Fruit fly (Drosophila melanogaster) whole organism, embryonic: ENCODE measurements around the gene CG11710.

Experiments
- Adf1 ChIP-seq: fragments of 200-800 bp; sonication (Bioruptor generic); IDR thresholded peaks from 2 replicates; pipeline ENCODE4 v1.3.6; 2022; ENCODE audit warnings: missing biosample characterization, missing genetic modification characterization
- Aef1 ChIP-seq: fragments of 200-800 bp; sonication (Bioruptor generic); IDR thresholded peaks from 3 replicates; pipeline ENCODE4 v1.3.6; 2022; ENCODE audit warnings: missing biosample characterization, missing genetic modification characterization
- B-H2 ChIP-seq: fragments of 200-800 bp; sonication (Bioruptor generic); optimal IDR thresholded peaks from 2 replicates; lab custom pipeline; 2018; ENCODE audit warnings: missing biosample characterization, mild to moderate bottlenecking, missing genetic modification characterization
- CG10431 ChIP-seq: fragments of 200-800 bp; sonication (Bioruptor generic); optimal IDR thresholded peaks from 3 replicates; lab custom pipeline; 2018; ENCODE audit warnings: missing biosample characterization, mild to moderate bottlenecking, missing genetic modification characterization
- CG10565 ChIP-seq: fragments of 200-800 bp; sonication (Bioruptor generic); optimal IDR thresholded peaks from 3 replicates; lab custom pipeline; 2016; ENCODE audit warnings: missing biosample characterization, mild to moderate bottlenecking, missing genetic modification characterization
- CG13287 ChIP-seq: fragments of 200-800 bp; sonication (Bioruptor generic); IDR thresholded peaks from 2 replicates; pipeline ENCODE4 v1.3.6; 2022; ENCODE audit warnings: missing biosample characterization, missing genetic modification characterization; ENCODE audit not compliant: partially characterized antibody
- CG13424 ChIP-seq: fragments of 200-800 bp; sonication (Bioruptor generic); optimal IDR thresholded peaks from 2 replicates; lab custom pipeline; 2019; ENCODE audit warnings: missing biosample characterization, mild to moderate bottlenecking, missing genetic modification characterization, moderate library complexity
- CG1529 ChIP-seq: fragments of 200-800 bp; sonication (Bioruptor generic); optimal IDR thresholded peaks from 3 replicates; lab custom pipeline; 2018; ENCODE audit warnings: missing biosample characterization, missing genetic modification characterization
- CG1647 ChIP-seq: fragments of 200-800 bp; sonication (Bioruptor generic); optimal IDR thresholded peaks from 3 replicates; lab custom pipeline; 2016; ENCODE audit warnings: missing biosample characterization, missing genetic modification characterization
- CG2199 ChIP-seq: fragments of 200-800 bp; sonication (Bioruptor generic); IDR thresholded peaks from 3 replicates; pipeline ENCODE4 v1.3.6; 2022; ENCODE audit warnings: missing biosample characterization, missing genetic modification characterization
- CG2712 ChIP-seq: fragments of 200-800 bp; optimal IDR thresholded peaks from 3 replicates; lab custom pipeline; 2019; ENCODE audit warnings: missing biosample characterization, mild to moderate bottlenecking, missing genetic modification characterization, moderate library complexity
- CG30020 ChIP-seq: fragments of 200-800 bp; optimal IDR thresholded peaks from 2 replicates; lab custom pipeline; 2019; ENCODE audit warnings: missing biosample characterization, mild to moderate bottlenecking, missing genetic modification characterization, moderate library complexity
- CG31388 ChIP-seq: fragments of 200-800 bp; sonication (Bioruptor generic); optimal IDR thresholded peaks from 2 replicates; lab custom pipeline; 2016; ENCODE audit warnings: missing biosample characterization, missing genetic modification characterization
- CG31441 ChIP-seq: fragments of 200-800 bp; sonication (Bioruptor generic); IDR thresholded peaks from 2 replicates; pipeline ENCODE4 v1.3.6; 2022; ENCODE audit warnings: missing biosample characterization, missing genetic modification characterization
- CG32532 ChIP-seq: fragments of 200-800 bp; sonication (Bioruptor generic); IDR thresholded peaks from 2 replicates; pipeline ENCODE4 v1.3.6; 2022; ENCODE audit warnings: missing biosample characterization, missing genetic modification characterization
- CG3726 ChIP-seq: fragments of 200-800 bp; sonication (Bioruptor generic); IDR thresholded peaks from 3 replicates; pipeline ENCODE4, ENCODE4 v1.3.6; 2022; ENCODE audit warnings: missing biosample characterization, missing genetic modification characterization
- CG43689 ChIP-seq: fragments of 200-800 bp; sonication (Bioruptor generic); IDR thresholded peaks from 2 replicates; pipeline ENCODE4 v1.3.6; 2022; ENCODE audit warnings: missing biosample characterization, missing genetic modification characterization
- CG6683 ChIP-seq: fragments of 200-800 bp; sonication (Bioruptor generic); optimal IDR thresholded peaks from 2 replicates; lab custom pipeline; 2017; ENCODE audit warnings: missing biosample characterization, mild to moderate bottlenecking, missing genetic modification characterization, missing genetic modification reagents
- CG6689 ChIP-seq: fragments of 200-800 bp; sonication (Bioruptor generic); IDR thresholded peaks from 2 replicates; pipeline ENCODE4 v1.3.6; 2022; ENCODE audit warnings: missing biosample characterization, missing genetic modification characterization
- CG8765 ChIP-seq: fragments of 200-800 bp; sonication (Bioruptor generic); IDR thresholded peaks from 2 replicates; pipeline ENCODE4 v1.3.6; 2022; ENCODE audit warnings: missing biosample characterization, missing genetic modification characterization
- CoRest ChIP-seq: fragments of 200-800 bp; sonication (Bioruptor generic); optimal IDR thresholded peaks from 3 replicates; lab custom pipeline; 2018; ENCODE audit warnings: missing biosample characterization, mild to moderate bottlenecking, missing genetic modification characterization, moderate library complexity
- Doc3 ChIP-seq: fragments of 200-800 bp; sonication (Bioruptor generic); IDR thresholded peaks from 3 replicates; pipeline ENCODE4 v1.3.6; 2022; ENCODE audit warnings: missing biosample characterization, missing genetic modification characterization; ENCODE audit not compliant: partially characterized antibody
- Drgx ChIP-seq: fragments of 200-800 bp; sonication (Bioruptor generic); IDR thresholded peaks from 2 replicates; pipeline ENCODE4 v1.3.6; 2022; ENCODE audit warnings: missing biosample characterization, missing genetic modification characterization
- Fer2 ChIP-seq: fragments of 200-800 bp; sonication (Bioruptor generic); optimal IDR thresholded peaks from 2 replicates; lab custom pipeline; 2018; ENCODE audit warnings: missing biosample characterization, mild to moderate bottlenecking, missing genetic modification characterization, moderate library complexity
- HHEX ChIP-seq: fragments of 200-800 bp; sonication (Bioruptor generic); optimal IDR thresholded peaks from 3 replicates; lab custom pipeline; 2017; ENCODE audit warnings: missing biosample characterization, mild to moderate bottlenecking, missing genetic modification characterization, missing genetic modification reagents
- Kr ChIP-seq: fragments of 200-800 bp; sonication (Bioruptor generic); optimal IDR thresholded peaks from 2 replicates; lab custom pipeline; 2017; ENCODE audit warnings: missing biosample characterization, mild to moderate bottlenecking, missing genetic modification characterization
- Lhr ChIP-seq: fragments of 200-800 bp; sonication (Bioruptor generic); optimal IDR thresholded peaks from 3 replicates; lab custom pipeline; 2017; ENCODE audit warnings: mild to moderate bottlenecking, missing biosample characterization, missing genetic modification reagents, missing genetic modification characterization
- Lim3 ChIP-seq: fragments of 200-800 bp; sonication (Bioruptor generic); IDR thresholded peaks from 2 replicates; pipeline ENCODE4 v1.3.6; 2022; ENCODE audit warnings: missing biosample characterization, missing genetic modification characterization
- MTF-1 ChIP-seq: fragments of 200-800 bp; sonication (Bioruptor generic); optimal IDR thresholded peaks from 2 replicates; lab custom pipeline; 2018; ENCODE audit warnings: missing biosample characterization, mild to moderate bottlenecking, missing genetic modification characterization, borderline replicate concordance
- Opbp ChIP-seq: fragments of 200-800 bp; sonication (Bioruptor generic); IDR thresholded peaks from 3 replicates; pipeline ENCODE4 v1.3.6; 2022; ENCODE audit warnings: missing biosample characterization, missing genetic modification characterization; ENCODE audit not compliant: partially characterized antibody
- Optix ChIP-seq: fragments of 200-800 bp; sonication (Bioruptor generic); IDR thresholded peaks from 3 replicates; pipeline ENCODE4 v1.3.6; 2022; ENCODE audit warnings: missing biosample characterization, missing genetic modification characterization
- Scr ChIP-seq: fragments of 200-800 bp; sonication (Bioruptor generic); IDR thresholded peaks from 2 replicates; pipeline ENCODE4 v1.3.6; 2022; ENCODE audit warnings: missing biosample characterization, missing genetic modification characterization; ENCODE audit not compliant: partially characterized antibody
- Usf ChIP-seq: fragments of 200-800 bp; sonication (Bioruptor generic); optimal IDR thresholded peaks from 2 replicates; lab custom pipeline; 2017; ENCODE audit warnings: missing genotype, missing biosample characterization, missing genetic modification characterization
- ac ChIP-seq: fragments of 200-800 bp; sonication (Bioruptor generic); optimal IDR thresholded peaks from 3 replicates; lab custom pipeline; 2017; ENCODE audit warnings: missing biosample characterization, mild to moderate bottlenecking, missing genetic modification characterization
- chn ChIP-seq: fragments of 200-800 bp; sonication (Bioruptor generic); optimal IDR thresholded peaks from 2 replicates; lab custom pipeline; 2016; ENCODE audit warnings: missing biosample characterization, missing genetic modification characterization
- crc ChIP-seq: fragments of 200-800 bp; sonication (Bioruptor generic); optimal IDR thresholded peaks from 2 replicates; lab custom pipeline; 2016; ENCODE audit warnings: missing biosample characterization, missing genetic modification characterization
- dmrt11E ChIP-seq: fragments of 200-800 bp; sonication (Bioruptor generic); optimal IDR thresholded peaks from 3 replicates; lab custom pipeline; 2018; ENCODE audit warnings: missing biosample characterization, mild to moderate bottlenecking, missing genetic modification characterization, moderate library complexity
- gro ChIP-seq: fragments of 200-800 bp; sonication (Bioruptor generic); optimal IDR thresholded peaks from 2 replicates; lab custom pipeline; 2016; ENCODE audit warnings: missing biosample characterization, missing genetic modification characterization
- gt ChIP-seq: fragments of 200-800 bp; sonication (Bioruptor generic); IDR thresholded peaks from 2 replicates; pipeline ENCODE4 v1.3.6; 2022; ENCODE audit warnings: missing biosample characterization, missing genetic modification characterization
- ham ChIP-seq: fragments of 200-800 bp; sonication (Bioruptor generic); IDR thresholded peaks from 2 replicates; pipeline ENCODE4 v1.3.6; 2022; ENCODE audit warnings: missing biosample characterization, missing genetic modification characterization
- kay ChIP-seq: fragments of 200-800 bp; sonication (Bioruptor generic); optimal IDR thresholded peaks from 2 replicates; lab custom pipeline; 2016; ENCODE audit warnings: missing biosample characterization, missing genetic modification characterization
- lov ChIP-seq, 2 experiments: fragments of 200-800 bp in 1 of 2; fragments of >200 bp in 1 of 2; sonication (Bioruptor generic) in 1 of 2; IDR thresholded peaks in 1 of 2; optimal IDR thresholded peaks in 1 of 2; 2 replicates in 1 of 2; 3 replicates in 1 of 2; pipeline versions ENCODE4 v1.3.6 to Lab custom; 2017 to 2022; ENCODE audit warnings: missing biosample characterization in 1 of 2, missing genetic modification characterization in 1 of 2
- mirr ChIP-seq: fragments of 200-800 bp; sonication (Bioruptor generic); optimal IDR thresholded peaks from 3 replicates; lab custom pipeline; 2018; ENCODE audit warnings: missing biosample characterization, mild to moderate bottlenecking, missing genetic modification characterization
- nom ChIP-seq: fragments of 200-800 bp; sonication (Bioruptor generic); optimal IDR thresholded peaks from 2 replicates; lab custom pipeline; 2017; ENCODE audit warnings: missing biosample characterization, missing genetic modification characterization, mild to moderate bottlenecking, moderate library complexity, missing genetic modification reagents
- prd ChIP-seq, 3 experiments: fragments of >200 bp in 2 of 3; fragments of 200-800 bp in 1 of 3; sonication (Bioruptor generic) in 1 of 3; optimal IDR thresholded peaks in 2 of 3; IDR thresholded peaks in 1 of 3; 2 replicates in 2 of 3; 3 replicates in 1 of 3; pipeline versions ENCODE4 v1.3.6 to Lab custom; 2017 to 2022; ENCODE audit warnings: missing biosample characterization in 1 of 3, missing genetic modification characterization in 1 of 3
- repo ChIP-seq: fragments of 200-800 bp; sonication (Bioruptor generic); optimal IDR thresholded peaks from 2 replicates; lab custom pipeline; 2016; ENCODE audit warnings: missing biosample characterization, missing genetic modification characterization
- rib ChIP-seq: fragments of 200-800 bp; sonication (Bioruptor generic); IDR thresholded peaks from 2 replicates; pipeline ENCODE4 v1.3.6; 2022; ENCODE audit warnings: missing biosample characterization, missing genetic modification characterization
- salm ChIP-seq: fragments of 200-800 bp; sonication (Bioruptor generic); optimal IDR thresholded peaks from 2 replicates; lab custom pipeline; 2018; ENCODE audit warnings: missing biosample characterization, mild to moderate bottlenecking, missing genetic modification characterization
- sob ChIP-seq: fragments of 200-800 bp; sonication (Bioruptor generic); IDR thresholded peaks from 2 replicates; pipeline ENCODE4 v1.3.6; 2022; ENCODE audit warnings: missing biosample characterization, missing genetic modification characterization
- zfh1 ChIP-seq: fragments of 200-800 bp; sonication (Bioruptor generic); IDR thresholded peaks from 3 replicates; pipeline ENCODE4 v1.3.6; 2022; ENCODE audit warnings: missing biosample characterization, missing genetic modification characterization

CG11710 gene

DNA sequence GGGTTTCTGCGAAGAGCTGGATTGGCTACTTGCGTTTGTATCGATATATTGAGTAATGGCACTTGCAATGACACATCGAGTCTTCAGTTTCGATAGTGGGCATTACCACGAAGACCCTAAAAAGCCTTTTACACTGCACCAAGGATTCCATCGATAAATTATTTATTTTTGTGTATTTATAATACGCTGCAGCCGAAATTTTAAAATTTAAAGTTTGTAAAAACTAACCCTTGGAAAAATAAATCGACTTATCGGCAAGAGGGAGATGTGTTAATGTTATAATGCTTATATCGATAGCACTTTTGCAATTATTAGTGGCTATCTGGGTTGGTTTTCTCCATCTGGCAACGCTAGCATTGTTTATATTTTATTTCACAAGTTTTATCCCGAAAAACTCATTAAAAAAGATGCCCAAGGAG lies 5.7 kb downstream of the CG11710 start, which contains the start of the genes Pp4-19C and cactin (continued):
- peak; percentile 41 for TF ChIP-seq CoRest
- no peak for TF ChIP-seq CG31441 (GFP tag; lab: Robert Waterston, UW)
- TF ChIP-seq zfh1 (GFP tag; lab: Robert Waterston, UW) = no peak
- TF ChIP-seq sob (GFP tag; lab: Robert Waterston, UW) = 0 out of 2 replicates have a peak, but pooled peaks have one; percentile 25
- no peak for TF ChIP-seq Kr (GFP tag; lab: Kevin White, UChicago)
- peak; percentile 71 for TF ChIP-seq kay (GFP tag; lab: Kevin White, UChicago)
- TF ChIP-seq CG43689 = no peak
- peak; percentile 84 for TF ChIP-seq Doc3 (GFP tag; lab: Robert Waterston, UW)
- no peak for TF ChIP-seq CG6689 (GFP tag; lab: Robert Waterston, UW)
- no peak for TF ChIP-seq CG32532 (GFP tag; lab: Robert Waterston, UW)
- TF ChIP-seq Aef1 = no peak
- no peak for TF ChIP-seq mirr (GFP tag; lab: Kevin White, UChicago)
- TF ChIP-seq rib (GFP tag; lab: Robert Waterston, UW) = no peak
- no peak for TF ChIP-seq gt (GFP tag; lab: Robert Waterston, UW)
- TF ChIP-seq CG31388 (GFP tag; lab: Kevin White, UChicago) = no peak
- no peak for TF ChIP-seq Drgx (GFP tag; lab: Robert Waterston, UW)
- no peak for TF ChIP-seq CG1647
- TF ChIP-seq Optix (GFP tag; lab: Robert Waterston, UW) = no peak
- TF ChIP-seq salm = no peak
- TF ChIP-seq Opbp = peak; percentile 61; the same call in 1 of the 3 replicates
- TF ChIP-seq CG10431 = no peak
- no peak for TF ChIP-seq chn
- no peak for TF ChIP-seq HHEX
- TF ChIP-seq Usf (GFP tag; lab: Kevin White, UChicago) = no peak
- TF ChIP-seq crc (GFP tag; lab: Kevin White, UChicago) = no peak
- peak; percentile 7 for TF ChIP-seq CG13424 (tag; lab: Kevin White, UChicago)
- no peak for TF ChIP-seq CG8765
- TF ChIP-seq CG1529 (GFP tag; lab: Kevin White, UChicago) = no peak
- TF ChIP-seq B-H2 (GFP tag; lab: Kevin White, UChicago) = no peak
- no peak for TF ChIP-seq ac (GFP tag; lab: Kevin White, UChicago)
- peak; percentile 28 for TF ChIP-seq dmrt11E (tag; lab: Kevin White, UChicago)
- TF ChIP-seq repo (GFP tag; lab: Kevin White, UChicago) = no peak
- no peak for TF ChIP-seq gro (GFP tag; lab: Kevin White, UChicago)
- TF ChIP-seq Fer2 (tag; lab: Kevin White, UChicago) = no peak
- TF ChIP-seq CG10565 = no peak
- TF ChIP-seq CG6683 (GFP tag; lab: Kevin White, UChicago) = no peak
- no peak for TF ChIP-seq lov (optimal IDR thresholded peaks at IDR 0.05; lab: Kevin White, UChicago)
- no peak for TF ChIP-seq lov (GFP tag; IDR thresholded peaks at IDR 0.05; lab: Robert Waterston, UW)
- no peak for TF ChIP-seq ham (GFP tag; lab: Robert Waterston, UW)
- no peak for TF ChIP-seq nom
- no peak for TF ChIP-seq MTF-1 (GFP tag; lab: Kevin White, UChicago)
- no peak for TF ChIP-seq CG2199 (GFP tag; lab: Robert Waterston, UW)
- TF ChIP-seq Lhr = no peak
- peak; percentile 91 for TF ChIP-seq Scr (GFP tag; lab: Robert Waterston, UW)
- no peak for TF ChIP-seq CG2712
- TF ChIP-seq Adf1 = no peak
- TF ChIP-seq Lim3 (GFP tag; lab: Robert Waterston, UW) = no peak
- peak; percentile 69 for TF ChIP-seq CG30020 (tag; lab: Kevin White, UChicago)
- no peak for TF ChIP-seq prd (optimal IDR thresholded peaks at IDR 0.05; lab: Kevin White, UChicago)
- TF ChIP-seq prd (GFP tag; IDR thresholded peaks at IDR 0.05; lab: Robert Waterston, UW) = peak; percentile 40; the same call in 1 of the 3 replicates
- TF ChIP-seq CG13287 = peak; percentile 86
- TF ChIP-seq CG3726 (GFP tag; lab: Robert Waterston, UW) = no peak
